Worm (Caenorhabditis elegans): Measurements from ENCODE around the gene sto-4.

The sto-4 gene

DNA sequence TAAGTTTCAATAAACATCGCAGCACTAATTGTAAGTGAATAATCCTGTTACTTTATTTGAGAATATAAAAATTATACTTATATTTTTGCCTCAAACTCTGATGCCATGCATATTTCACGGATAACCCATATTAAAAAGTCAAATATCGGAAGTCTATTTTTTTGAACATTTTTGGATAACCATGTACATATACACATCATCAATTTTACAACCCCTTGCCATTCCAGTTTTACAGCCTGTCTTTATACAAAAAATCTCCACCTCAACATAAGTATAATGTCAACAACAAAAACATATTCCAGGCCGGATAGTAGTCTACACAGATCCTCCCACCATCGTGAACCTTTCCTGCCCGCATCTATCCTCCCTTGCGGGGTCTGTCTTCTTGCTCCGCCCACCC lies 40.3 kb downstream of the sto-4 start, which contains the start of gene hnd-1:
Gene hnd-1, plus strand, starts transcription at position 301 of the 400 bp plus-strand sequence.
- TF ChIP-seq T22C8.4 (GFP tag; IDR thresholded peaks at IDR 0.05) (no peak), ztf-23 (GFP tag; IDR thresholded peaks at IDR 0.05) (no peak), ztf-29 (GFP tag; IDR thresholded peaks at IDR 0.05) (no peak), ref-1 (GFP tag; conservative IDR thresholded peaks at IDR 0.05) (no peak), cog-1 (tag; optimal IDR thresholded peaks at IDR 0.05) (no peak), tab-1 (GFP tag; IDR thresholded peaks at IDR 0.05) (no peak), med-1 (GFP tag; optimal IDR thresholded peaks at IDR 0.05; ENCODE audit: insufficient read depth) (no peak), klf-2 (GFP tag; conservative IDR thresholded peaks at IDR 0.05) (no peak), flt-1 (GFP tag; IDR thresholded peaks at IDR 0.05) (no peak)

DNA sequence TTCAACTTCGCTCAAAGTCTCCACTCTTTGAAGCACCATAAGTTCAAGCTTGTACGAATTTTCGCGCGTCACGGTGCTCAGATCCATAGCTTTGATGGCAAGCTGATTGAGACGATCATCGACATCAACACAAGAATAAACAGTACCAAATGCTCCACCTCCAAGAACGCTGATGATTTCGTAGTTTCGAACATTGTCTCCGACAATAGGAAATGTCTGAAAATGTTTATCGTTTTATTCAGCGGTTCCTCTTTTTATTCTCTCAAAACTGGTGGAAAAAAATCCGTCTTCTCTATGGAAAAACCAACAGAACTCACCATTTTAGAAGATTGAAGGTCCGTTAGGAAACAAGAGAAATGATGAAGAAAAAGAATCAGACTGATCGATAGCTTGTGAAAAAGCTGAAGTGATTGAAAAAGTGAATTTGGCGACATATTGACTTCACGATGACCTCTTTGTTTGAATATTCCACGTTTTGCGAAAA lies 44.0 kb downstream of the sto-4 start, which contains the start of gene C44C10.7:
Gene C44C10.7, minus strand, starts transcription at position 434 of the 484 bp plus-strand sequence.
- no peak for TF ChIP-seq ref-1 (GFP tag; conservative IDR thresholded peaks at IDR 0.05)

DNA sequence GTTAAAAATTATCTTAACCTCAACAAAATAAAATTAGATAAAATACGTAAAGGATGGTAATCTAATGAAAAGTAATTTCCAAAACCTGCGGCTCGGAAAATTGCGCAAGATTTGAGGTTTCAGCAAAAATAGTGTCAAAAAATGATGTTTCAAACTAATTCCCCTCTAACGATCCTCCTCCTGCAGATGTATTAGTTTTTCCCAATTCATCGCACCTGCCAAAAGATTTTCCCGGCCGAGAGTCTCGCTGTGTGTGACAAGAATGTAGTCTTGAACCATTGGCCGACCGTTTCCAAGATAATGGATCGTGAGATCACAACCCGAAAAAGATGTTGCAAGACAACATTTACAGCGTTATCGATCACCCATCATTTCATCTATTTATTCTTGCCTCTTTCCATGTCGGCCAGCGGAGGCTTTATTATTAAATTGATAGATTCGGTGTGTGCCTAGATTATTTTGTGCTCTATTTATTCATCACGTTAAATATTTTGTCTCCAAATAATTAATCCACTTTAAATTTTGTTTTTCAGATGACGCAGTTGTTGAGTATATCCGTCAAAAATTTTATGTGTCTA lies 46.2 kb downstream of the sto-4 start, which contains the start of the genes C44C10.10 and C44C10.5:
Gene C44C10.10, plus strand, starts transcription at position 301 of the 578 bp plus-strand sequence.
Gene C44C10.5, plus strand, starts transcription at position 528 of the 578 bp plus-strand sequence.
- no peak for TF ChIP-seq ztf-29 (GFP tag; IDR thresholded peaks at IDR 0.05)
- TF ChIP-seq tab-1 (GFP tag; IDR thresholded peaks at IDR 0.05), result no peak
- no peak for TF ChIP-seq flt-1 (GFP tag; IDR thresholded peaks at IDR 0.05)
- TF ChIP-seq cog-1 (tag; optimal IDR thresholded peaks at IDR 0.05), result no peak
- TF ChIP-seq ref-1 (GFP tag; conservative IDR thresholded peaks at IDR 0.05), result no peak
- no peak for TF ChIP-seq med-1 (GFP tag; optimal IDR thresholded peaks at IDR 0.05; ENCODE audit: insufficient read depth)
- TF ChIP-seq ztf-23 (GFP tag; IDR thresholded peaks at IDR 0.05), result no peak

DNA sequence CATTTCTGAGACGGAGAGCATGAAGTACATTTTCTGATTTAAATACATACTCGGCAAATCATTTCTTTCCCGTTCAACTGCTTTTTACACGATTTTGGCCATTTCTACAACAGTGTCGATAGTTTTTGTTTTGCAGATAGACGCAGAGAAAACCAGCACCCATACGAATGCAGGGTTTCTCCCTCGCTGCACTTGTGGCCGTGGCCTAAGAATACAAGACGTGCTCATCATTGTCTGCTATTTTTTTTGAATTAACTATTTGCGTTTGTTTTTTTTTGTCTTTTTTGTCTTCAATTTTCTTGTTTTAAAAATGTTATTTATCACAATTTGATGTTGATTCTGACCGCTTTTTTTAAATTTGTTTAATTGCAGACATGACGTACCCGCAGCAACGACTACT lies 49.2 kb downstream of the sto-4 start, which contains the start of gene smcl-1:
Gene smcl-1, plus strand, starts transcription at position 373 of the 400 bp plus-strand sequence.
- TF ChIP-seq flt-1 (GFP tag; IDR thresholded peaks at IDR 0.05) (no peak), ztf-23 (GFP tag; IDR thresholded peaks at IDR 0.05) (no peak), T22C8.4 (GFP tag; IDR thresholded peaks at IDR 0.05) (no peak), ref-1 (GFP tag; conservative IDR thresholded peaks at IDR 0.05) (no peak), klf-2 (GFP tag; conservative IDR thresholded peaks at IDR 0.05) (no peak), ztf-29 (GFP tag; IDR thresholded peaks at IDR 0.05) (no peak), cog-1 (tag; optimal IDR thresholded peaks at IDR 0.05) (peak; percentile 16), med-1 (GFP tag; optimal IDR thresholded peaks at IDR 0.05; ENCODE audit: insufficient read depth) (no peak)

DNA sequence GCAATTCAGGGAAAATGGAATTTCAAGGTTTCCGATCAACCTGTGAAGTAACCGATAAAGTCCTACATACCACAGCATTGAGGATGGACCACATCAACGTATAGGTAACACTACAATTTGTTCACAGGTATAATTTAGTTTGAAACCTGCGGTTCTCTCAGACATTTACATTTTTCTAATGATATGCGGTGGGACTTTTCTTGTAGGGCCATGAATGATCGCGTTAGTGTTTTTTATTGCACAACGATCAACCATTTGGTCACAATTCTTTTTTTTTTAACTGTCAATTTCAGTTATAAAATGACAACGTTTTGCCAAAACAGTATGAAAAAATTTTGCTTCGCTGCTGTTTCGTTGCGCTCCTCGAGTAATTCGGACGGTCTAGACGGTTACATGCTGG lies 52.8 kb downstream of the sto-4 start, which contains the start of gene C44C10.12:
Gene C44C10.12, plus strand, starts transcription at position 301 of the 400 bp plus-strand sequence.
- TF ChIP-seq klf-2 (GFP tag; conservative IDR thresholded peaks at IDR 0.05), result no peak
- no peak for TF ChIP-seq ztf-29 (GFP tag; IDR thresholded peaks at IDR 0.05)
- TF ChIP-seq flt-1 (GFP tag; IDR thresholded peaks at IDR 0.05), result no peak
- TF ChIP-seq med-1 (GFP tag; optimal IDR thresholded peaks at IDR 0.05; ENCODE audit: insufficient read depth), result no peak
- no peak for TF ChIP-seq tab-1 (GFP tag; IDR thresholded peaks at IDR 0.05)
- TF ChIP-seq ztf-23 (GFP tag; IDR thresholded peaks at IDR 0.05), result no peak
- TF ChIP-seq T22C8.4 (GFP tag; IDR thresholded peaks at IDR 0.05), result no peak
- no peak for TF ChIP-seq ref-1 (GFP tag; conservative IDR thresholded peaks at IDR 0.05)
- no peak for TF ChIP-seq cog-1 (tag; optimal IDR thresholded peaks at IDR 0.05)
